Worm (Caenorhabditis elegans) whole organism, L2 larva: ENCODE data around the gene dhcr-24.

Source experiments
- F13H6.1 ChIP-seq: sonication (generic microtip); optimal IDR thresholded peaks from 2 replicates; lab custom pipeline; 2016; ENCODE audit warnings: missing genetic modification characterization, missing compliant biosample characterization
- alr-1 ChIP-seq: fragments of 150-350 bp; optimal IDR thresholded peaks from 2 replicates; lab custom pipeline; 2014; ENCODE audit warnings: missing biosample characterization, missing genetic modification characterization
- blmp-1 ChIP-seq: sonication (generic microtip); optimal IDR thresholded peaks from 2 replicates; lab custom pipeline; 2017; ENCODE audit warnings: missing genetic modification characterization, mild to moderate bottlenecking, missing compliant biosample characterization, antibody characterized with exemption, moderate library complexity; ENCODE audit not compliant: insufficient read depth
- lsy-2 ChIP-seq, 2 experiments: fragments of 150-350 bp in 1 of 2; sonication (generic microtip) in 1 of 2; optimal IDR thresholded peaks; 2 replicates each; lab custom pipeline; 2014 to 2017; ENCODE audit warnings: missing biosample characterization in 2 of 2, missing genetic modification characterization in 2 of 2
- nhr-11 ChIP-seq: fragments of 150-350 bp; optimal IDR thresholded peaks from 2 replicates; lab custom pipeline; 2014; ENCODE audit warnings: missing biosample characterization, missing genetic modification characterization
- nhr-12 ChIP-seq: fragments of 150-350 bp; optimal IDR thresholded peaks from 2 replicates; lab custom pipeline; 2014; ENCODE audit warnings: missing biosample characterization, missing genetic modification characterization
- nhr-237 ChIP-seq: fragments of 150-350 bp; optimal IDR thresholded peaks from 2 replicates; lab custom pipeline; 2014; ENCODE audit warnings: missing biosample characterization, missing genetic modification characterization
- nhr-6 ChIP-seq: fragments of 150-350 bp; optimal IDR thresholded peaks from 2 replicates; lab custom pipeline; 2014; ENCODE audit warnings: missing biosample characterization, missing genetic modification characterization
- skn-1 ChIP-seq: sonication (generic microtip); optimal IDR thresholded peaks from 2 replicates; lab custom pipeline; 2017; ENCODE audit warnings: missing biosample characterization, missing genetic modification characterization
- unc-62 ChIP-seq: fragments of 150-350 bp; optimal IDR thresholded peaks from 2 replicates; lab custom pipeline; 2014; ENCODE audit warnings: missing biosample characterization, missing genetic modification reagents, missing genetic modification characterization

DNA sequence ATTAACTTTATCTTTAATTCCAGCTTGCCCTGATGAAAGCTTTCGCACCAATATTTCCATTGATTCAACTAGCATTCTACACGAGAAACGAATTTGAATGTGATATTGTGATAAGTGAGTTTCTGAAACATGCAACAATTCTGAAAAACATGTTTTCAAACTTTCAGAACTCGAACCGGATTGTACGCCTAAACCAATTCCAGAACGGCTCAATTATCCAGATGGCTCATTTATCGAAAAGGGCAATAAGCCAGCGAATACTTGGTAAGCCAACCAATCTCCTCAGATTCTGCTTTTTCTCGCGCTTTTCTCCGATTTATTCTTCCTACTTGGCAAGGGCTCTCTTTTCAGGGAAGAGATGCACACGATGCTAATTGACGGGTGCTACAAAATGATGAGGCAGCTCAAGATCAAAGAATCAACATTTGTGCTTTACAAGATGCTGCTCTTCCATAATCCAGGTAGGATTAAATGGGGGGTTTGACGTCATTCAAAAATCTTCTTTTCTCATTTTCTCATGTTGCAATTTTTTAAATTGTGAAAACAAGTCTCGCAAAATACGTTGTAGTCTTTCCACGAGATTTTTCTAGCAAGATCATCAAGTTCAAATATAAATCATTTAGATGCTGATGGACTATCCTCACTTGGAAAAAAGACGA lies 40.5 kb upstream of the dhcr-24 start:
- TF ChIP-seq blmp-1 (tag; lab: Kevin White, UChicago) (no peak), nhr-237 (no peak), lsy-2 (tag; optimal IDR thresholded peaks at IDR 0.05; lab: Kevin White, UChicago) (peak in 1 of 2 experiments; percentile 46), unc-62 (GFP tag; lab: Kevin White, UChicago) (no peak), skn-1 (tag; lab: Kevin White, UChicago) (no peak), alr-1 (no peak), nhr-11 (no peak), nhr-6 (tag; lab: Kevin White, UChicago) (no peak), F13H6.1 (tag; lab: Kevin White, UChicago) (no peak), nhr-12 (tag; lab: Kevin White, UChicago) (no peak)
